Fruit fly (Drosophila melanogaster): ENCODE results near the gene Jon65Aii.

Gene Jon65Aii

DNA sequence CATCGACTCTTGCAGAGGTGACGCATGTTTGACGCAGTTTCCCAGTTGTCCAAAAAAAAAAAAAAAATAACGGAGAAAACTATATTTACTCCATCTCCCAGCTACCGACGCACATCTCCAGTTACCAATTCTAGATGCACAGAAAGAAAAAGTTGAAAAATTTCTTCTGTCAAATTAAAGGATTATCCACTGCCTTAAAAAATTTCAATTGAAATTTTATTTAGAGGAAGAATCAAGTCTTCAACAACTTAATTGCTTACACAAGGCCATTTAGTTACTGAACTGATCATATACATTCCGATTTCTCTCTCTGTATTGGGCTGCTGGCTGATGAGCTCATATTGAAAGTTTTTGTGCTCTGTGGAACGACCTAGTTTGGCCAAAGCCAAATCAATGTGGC, 33.9 kb downstream of the Jon65Aii start (continued):
- TF ChIP-seq hth (optimal IDR thresholded peaks at IDR 0.05) = no peak
- no peak for TF ChIP-seq tgo (GFP tag; IDR thresholded peaks at IDR 0.05)
- no peak for TF ChIP-seq Oaz (GFP tag; IDR thresholded peaks at IDR 0.05)
- TF ChIP-seq al (GFP tag; IDR thresholded peaks at IDR 0.05) = no peak
- no peak for TF ChIP-seq CG31388 (GFP tag; optimal IDR thresholded peaks at IDR 0.05)
- TF ChIP-seq CG10147 (GFP tag; optimal IDR thresholded peaks at IDR 0.05) = no peak
- no peak for TF ChIP-seq CG15601 (tag; optimal IDR thresholded peaks at IDR 0.05)
- TF ChIP-seq dysf (GFP tag; IDR thresholded peaks at IDR 0.05) = no peak
- TF ChIP-seq YL-1 (GFP tag; optimal IDR thresholded peaks at IDR 0.05) = no peak
- TF ChIP-seq CG3163 (GFP tag; optimal IDR thresholded peaks at IDR 0.05) = no peak
- TF ChIP-seq CG16863 (GFP tag; optimal IDR thresholded peaks at IDR 0.05) = no peak
- no peak for TF ChIP-seq CG11247 (GFP tag; IDR thresholded peaks at IDR 0.05)
- TF ChIP-seq btn (GFP tag; optimal IDR thresholded peaks at IDR 0.05) = no peak
- no peak for TF ChIP-seq ranshi (GFP tag; IDR thresholded peaks at IDR 0.05)
- peak; percentile 11 for TF ChIP-seq Myb (GFP tag; optimal IDR thresholded peaks at IDR 0.05)
- peak; percentile 47 for TF ChIP-seq mam (GFP tag; optimal IDR thresholded peaks at IDR 0.05)
- TF ChIP-seq oc (tag; optimal IDR thresholded peaks at IDR 0.05) = no peak
- TF ChIP-seq CG10267 (tag; optimal IDR thresholded peaks at IDR 0.05) = no peak
- peak; percentile 7 for TF ChIP-seq Antp (GFP tag; optimal IDR thresholded peaks at IDR 0.05)
- TF ChIP-seq maf-S (GFP tag; optimal IDR thresholded peaks at IDR 0.05) = peak; percentile 15
- TF ChIP-seq inv (GFP tag; IDR thresholded peaks at IDR 0.05; ENCODE audit: partially characterized antibody) = no peak
- TF ChIP-seq br (optimal IDR thresholded peaks at IDR 0.05) = no peak
- no peak for TF ChIP-seq CG4707 (GFP tag; optimal IDR thresholded peaks at IDR 0.05)
- TF ChIP-seq row (GFP tag; IDR thresholded peaks at IDR 0.05) = peak; percentile 57
- TF ChIP-seq da (GFP tag; optimal IDR thresholded peaks at IDR 0.05) = no peak
- TF ChIP-seq ewg (GFP tag; optimal IDR thresholded peaks at IDR 0.05) = no peak
- TF ChIP-seq Dp (GFP tag; optimal IDR thresholded peaks at IDR 0.05) = no peak
- TF ChIP-seq Ets65A (GFP tag) = peak; percentile 70
- no peak for TF ChIP-seq Poxn (GFP tag; IDR thresholded peaks at IDR 0.05)
- no peak for TF ChIP-seq CG3995 (GFP tag; optimal IDR thresholded peaks at IDR 0.05)
- TF ChIP-seq CG6791 (GFP tag; IDR thresholded peaks at IDR 0.05; ENCODE audit: partially characterized antibody) = no peak
- TF ChIP-seq ham (GFP tag; IDR thresholded peaks at IDR 0.05) = no peak
- no peak for TF ChIP-seq psq (GFP tag; optimal IDR thresholded peaks at IDR 0.05)
- no peak for TF ChIP-seq ato (GFP tag; IDR thresholded peaks at IDR 0.05; ENCODE audit: partially characterized antibody)
- TF ChIP-seq CG4820 (GFP tag; optimal IDR thresholded peaks at IDR 0.05) = no peak
- TF ChIP-seq CG11696 (GFP tag; IDR thresholded peaks at IDR 0.05) = no peak
- TF ChIP-seq run (tag; optimal IDR thresholded peaks at IDR 0.05) = no peak
- no peak for TF ChIP-seq Dref (GFP tag; IDR thresholded peaks at IDR 0.05)
- TF ChIP-seq CG18764 (GFP tag; optimal IDR thresholded peaks at IDR 0.05) = no peak
- no peak for TF ChIP-seq ap (GFP tag; IDR thresholded peaks at IDR 0.05)
- TF ChIP-seq CG32772 (GFP tag; IDR thresholded peaks at IDR 0.05) = no peak
- TF ChIP-seq Gug (GFP tag; IDR thresholded peaks at IDR 0.05) = 0 out of 4 replicates have a peak, but pooled peaks have one; percentile 17
- TF ChIP-seq nmo (GFP tag; optimal IDR thresholded peaks at IDR 0.05) = peak; percentile 24
- peak; percentile 6 for TF ChIP-seq CG10209 (GFP tag; optimal IDR thresholded peaks at IDR 0.05)
- TF ChIP-seq ash1 (GFP tag; optimal IDR thresholded peaks at IDR 0.05) = no peak
- peak; percentile 7 for TF ChIP-seq Hsf (GFP tag; optimal IDR thresholded peaks at IDR 0.05)
- no peak for TF ChIP-seq HLH54F (GFP tag; optimal IDR thresholded peaks at IDR 0.05)
- no peak for TF ChIP-seq NK7.1 (GFP tag; optimal IDR thresholded peaks at IDR 0.05)
- TF ChIP-seq CG7987 (GFP tag; optimal IDR thresholded peaks at IDR 0.05) = no peak
- no peak for TF ChIP-seq Hmx (GFP tag; optimal IDR thresholded peaks at IDR 0.05)
- no peak for TF ChIP-seq CG3726 (GFP tag; IDR thresholded peaks at IDR 0.05)
- no peak for TF ChIP-seq B-H2 (GFP tag; optimal IDR thresholded peaks at IDR 0.05)
- no peak for TF ChIP-seq pita (GFP tag; optimal IDR thresholded peaks at IDR 0.05)
- no peak for TF ChIP-seq fd64A (GFP tag; optimal IDR thresholded peaks at IDR 0.05)

Measured in whole organism, embryonic.